Fruit fly (Drosophila melanogaster) whole organism, prepupa: Measurements from ENCODE around the gene Polr2H.
A peak's percentile ranks its signal among the peaks of the same experiment; 100 is the strongest.

Experiments
- Blimp-1 ChIP-seq: fragments of 200-800 bp; sonication (Bioruptor generic); optimal IDR thresholded peaks from 3 replicates; lab custom pipeline; 2017; ENCODE audit warnings: missing biosample characterization, missing genetic modification characterization, mild to moderate bottlenecking, moderate library complexity, missing genetic modification reagents
- CG10631 ChIP-seq: fragments of 200-800 bp; sonication (Bioruptor generic); optimal IDR thresholded peaks from 2 replicates; lab custom pipeline; 2016; ENCODE audit warnings: missing biosample characterization, missing genetic modification characterization
- CG10669 ChIP-seq: fragments of 200-800 bp; sonication (Bioruptor generic); optimal IDR thresholded peaks from 3 replicates; lab custom pipeline; 2018; ENCODE audit warnings: missing biosample characterization, mild to moderate bottlenecking, missing genetic modification characterization, moderate library complexity
- CG11902 ChIP-seq: fragments of 200-800 bp; sonication (Bioruptor generic); optimal IDR thresholded peaks from 3 replicates; lab custom pipeline; 2016; ENCODE audit warnings: missing biosample characterization, missing genetic modification characterization
- CG15336 ChIP-seq: fragments of 200-800 bp; sonication (Bioruptor generic); IDR thresholded peaks from 2 replicates; pipeline ENCODE4 v1.3.6; 2022; ENCODE audit warnings: missing biosample characterization, missing genetic modification characterization
- CG1621 ChIP-seq: fragments of 200-800 bp; sonication (Bioruptor generic); optimal IDR thresholded peaks from 3 replicates; lab custom pipeline; 2018; ENCODE audit warnings: missing biosample characterization, mild to moderate bottlenecking, missing genetic modification characterization
- CG3032 ChIP-seq: fragments of 200-800 bp; optimal IDR thresholded peaks from 2 replicates; lab custom pipeline; 2019; ENCODE audit warnings: missing biosample characterization, mild to moderate bottlenecking, missing genetic modification characterization, moderate library complexity
- CG31627 ChIP-seq: fragments of 200-800 bp; sonication (Bioruptor generic); optimal IDR thresholded peaks from 3 replicates; lab custom pipeline; 2016; ENCODE audit warnings: missing biosample characterization, missing genetic modification characterization
- CG32006 ChIP-seq: fragments of 200-800 bp; sonication (Bioruptor generic); optimal IDR thresholded peaks from 3 replicates; lab custom pipeline; 2017; ENCODE audit warnings: missing biosample characterization, mild to moderate bottlenecking, missing genetic modification characterization
- CG34406 ChIP-seq: fragments of 200-800 bp; sonication (Bioruptor generic); optimal IDR thresholded peaks from 3 replicates; lab custom pipeline; 2016; ENCODE audit warnings: missing biosample characterization, missing genetic modification characterization
- CG3919 ChIP-seq: fragments of 200-800 bp; sonication (Bioruptor generic); optimal IDR thresholded peaks from 3 replicates; lab custom pipeline; 2016; ENCODE audit warnings: missing biosample characterization, missing genetic modification characterization
- CG4318 ChIP-seq: fragments of 200-800 bp; sonication (Bioruptor generic); optimal IDR thresholded peaks from 3 replicates; lab custom pipeline; 2017; ENCODE audit warnings: missing biosample characterization, mild to moderate bottlenecking, missing genetic modification characterization
- CG6163 ChIP-seq: fragments of 200-800 bp; sonication (Bioruptor generic); IDR thresholded peaks from 3 replicates; pipeline ENCODE4 v1.3.6; 2022; ENCODE audit warnings: missing biosample characterization, missing genetic modification characterization
- CG6276 ChIP-seq: fragments of 200-800 bp; sonication (Bioruptor generic); optimal IDR thresholded peaks from 2 replicates; lab custom pipeline; 2017; ENCODE audit warnings: missing biosample characterization, mild to moderate bottlenecking, missing genetic modification characterization
- CG6808 ChIP-seq: fragments of 200-800 bp; sonication (Bioruptor generic); optimal IDR thresholded peaks from 3 replicates; lab custom pipeline; 2017; ENCODE audit warnings: missing biosample characterization, missing genetic modification characterization, mild to moderate bottlenecking, moderate library complexity, missing genetic modification reagents
- CG6854 ChIP-seq: fragments of 200-800 bp; sonication (Bioruptor generic); optimal IDR thresholded peaks from 2 replicates; lab custom pipeline; 2017; ENCODE audit warnings: missing biosample characterization, mild to moderate bottlenecking, missing genetic modification characterization
- CG7368 ChIP-seq: fragments of 200-800 bp; sonication (Bioruptor generic); optimal IDR thresholded peaks from 3 replicates; lab custom pipeline; 2016; ENCODE audit warnings: missing biosample characterization, missing genetic modification characterization
- CG8119 ChIP-seq: fragments of 200-800 bp; sonication (Bioruptor generic); IDR thresholded peaks from 3 replicates; pipeline ENCODE4 v1.3.6; 2022; ENCODE audit warnings: missing biosample characterization, missing genetic modification characterization
- CG8632 ChIP-seq: fragments of 200-800 bp; sonication (Bioruptor generic); optimal IDR thresholded peaks from 3 replicates; lab custom pipeline; 2016; ENCODE audit warnings: missing biosample characterization, missing genetic modification characterization
- CG9139 ChIP-seq: fragments of 200-800 bp; sonication (Bioruptor generic); optimal IDR thresholded peaks from 3 replicates; lab custom pipeline; 2017; ENCODE audit warnings: missing biosample characterization, mild to moderate bottlenecking, missing genetic modification characterization
- Eip75B ChIP-seq: fragments of 200-800 bp; sonication (Bioruptor generic); optimal IDR thresholded peaks from 3 replicates; lab custom pipeline; 2016; ENCODE audit warnings: missing biosample characterization, missing genetic modification characterization
- Eip78C ChIP-seq: fragments of 200-800 bp; sonication (Bioruptor generic); peaks from one replicate; lab custom pipeline; 2016; ENCODE audit warnings: missing biosample characterization, missing genetic modification characterization
- Eip93F ChIP-seq: fragments of 200-800 bp; sonication (Bioruptor generic); optimal IDR thresholded peaks from 2 replicates; lab custom pipeline; 2016; ENCODE audit warnings: missing biosample characterization, mild to moderate bottlenecking, missing genetic modification characterization
- Ets21C ChIP-seq: fragments of 200-800 bp; sonication (Bioruptor generic); optimal IDR thresholded peaks from 3 replicates; lab custom pipeline; 2016; ENCODE audit warnings: missing biosample characterization, missing genetic modification characterization
- Ets96B ChIP-seq: fragments of 200-800 bp; optimal IDR thresholded peaks from 2 replicates; lab custom pipeline; 2019; ENCODE audit warnings: missing biosample characterization, mild to moderate bottlenecking, missing genetic modification characterization, moderate library complexity
- Lpt ChIP-seq: fragments of 200-800 bp; sonication (Bioruptor generic); optimal IDR thresholded peaks from 3 replicates; lab custom pipeline; 2016; ENCODE audit warnings: missing biosample characterization, missing genetic modification characterization
- Met ChIP-seq: fragments of 200-800 bp; sonication (Bioruptor generic); optimal IDR thresholded peaks from 3 replicates; lab custom pipeline; 2016; ENCODE audit warnings: missing biosample characterization, missing genetic modification characterization
- Smox ChIP-seq: fragments of 200-800 bp; sonication (Bioruptor generic); optimal IDR thresholded peaks from 3 replicates; lab custom pipeline; 2016; ENCODE audit warnings: missing biosample characterization, missing genetic modification characterization
- Sox102F ChIP-seq: fragments of 200-800 bp; sonication (Bioruptor generic); optimal IDR thresholded peaks from 2 replicates; lab custom pipeline; 2016; ENCODE audit warnings: missing biosample characterization, mild to moderate bottlenecking, missing genetic modification characterization
- Sox14 ChIP-seq: fragments of 200-800 bp; sonication (Bioruptor generic); optimal IDR thresholded peaks from 3 replicates; lab custom pipeline; 2016; ENCODE audit warnings: missing biosample characterization, missing genetic modification characterization
- achi ChIP-seq: fragments of 200-800 bp; sonication (Bioruptor generic); optimal IDR thresholded peaks from 3 replicates; lab custom pipeline; 2016; ENCODE audit warnings: missing biosample characterization, missing genetic modification characterization
- acj6 ChIP-seq: fragments of 200-800 bp; sonication (Bioruptor generic); optimal IDR thresholded peaks from 3 replicates; lab custom pipeline; 2016; ENCODE audit warnings: missing biosample characterization, missing genetic modification characterization
- cyc ChIP-seq: fragments of 200-800 bp; sonication (Bioruptor generic); optimal IDR thresholded peaks from 3 replicates; lab custom pipeline; 2016; ENCODE audit warnings: missing biosample characterization, missing genetic modification characterization
- dsx ChIP-seq: fragments of 200-800 bp; optimal IDR thresholded peaks from 3 replicates; lab custom pipeline; 2019; ENCODE audit warnings: missing biosample characterization, mild to moderate bottlenecking, missing genetic modification characterization, moderate library complexity; ENCODE audit not compliant: poor library complexity, severe bottlenecking
- esn ChIP-seq: fragments of 200-800 bp; sonication (Bioruptor generic); optimal IDR thresholded peaks from 2 replicates; lab custom pipeline; 2016; ENCODE audit warnings: missing biosample characterization, mild to moderate bottlenecking, missing genetic modification characterization, moderate library complexity
- fd59A ChIP-seq: fragments of 200-800 bp; sonication (Bioruptor generic); optimal IDR thresholded peaks from 2 replicates; lab custom pipeline; 2017; ENCODE audit warnings: missing biosample characterization, mild to moderate bottlenecking, missing genetic modification characterization, missing genetic modification reagents
- fd85E ChIP-seq: fragments of 200-800 bp; sonication (Bioruptor generic); optimal IDR thresholded peaks from 3 replicates; lab custom pipeline; 2016; ENCODE audit warnings: missing biosample characterization, missing genetic modification characterization
- fkh ChIP-seq: fragments of 200-800 bp; sonication (Bioruptor generic); optimal IDR thresholded peaks from 3 replicates; lab custom pipeline; 2017; ENCODE audit warnings: missing biosample characterization, mild to moderate bottlenecking, missing genetic modification characterization, moderate library complexity
- pdm3 ChIP-seq: fragments of 200-800 bp; sonication (Bioruptor generic); optimal IDR thresholded peaks from 3 replicates; lab custom pipeline; 2016; ENCODE audit warnings: missing biosample characterization, missing genetic modification characterization
- salr ChIP-seq, 2 experiments: fragments of 200-800 bp; sonication (Bioruptor generic); optimal IDR thresholded peaks; 3 replicates each; lab custom pipeline; 2016 to 2018; ENCODE audit warnings: missing biosample characterization in 2 of 2, missing genetic modification characterization in 2 of 2, mild to moderate bottlenecking in 1 of 2
- spab ChIP-seq: fragments of 200-800 bp; sonication (Bioruptor generic); optimal IDR thresholded peaks from 2 replicates; lab custom pipeline; 2017; ENCODE audit warnings: missing biosample characterization, mild to moderate bottlenecking, missing genetic modification characterization, missing genetic modification reagents
- ss ChIP-seq, 2 experiments: fragments of 200-800 bp; sonication (Bioruptor generic); optimal IDR thresholded peaks; 2 replicates in 1 of 2; 3 replicates in 1 of 2; lab custom pipeline; 2017 to 2018; ENCODE audit warnings: mild to moderate bottlenecking in 2 of 2, missing biosample characterization in 2 of 2, missing genetic modification characterization in 2 of 2, moderate library complexity in 1 of 2
- svp ChIP-seq: fragments of 200-800 bp; sonication (Bioruptor generic); peaks from one replicate; lab custom pipeline; 2016; ENCODE audit warnings: missing biosample characterization, missing genetic modification characterization
- topi ChIP-seq: fragments of 200-800 bp; sonication (Bioruptor generic); optimal IDR thresholded peaks from 3 replicates; lab custom pipeline; 2016; ENCODE audit warnings: missing biosample characterization, missing genetic modification characterization

Gene Polr2H

dm6 chr3L:21715974-21716373, 12.8 kb upstream of the Polr2H start (continued):
- TF ChIP-seq CG10631 (GFP tag; lab: Kevin White, UChicago) (peak; percentile 58), svp (GFP tag; lab: Kevin White, UChicago) (no peak), Eip75B (peak; percentile 29), CG11902 (no peak), Ets21C (GFP tag; lab: Kevin White, UChicago) (no peak), CG8119 (GFP tag; lab: Robert Waterston, UW) (peak; percentile 46; the same call in 1 of the 3 replicates), Eip93F (GFP tag; lab: Kevin White, UChicago) (no peak), Blimp-1 (GFP tag; lab: Kevin White, UChicago) (no peak), CG31627 (GFP tag; lab: Kevin White, UChicago) (peak; percentile 14), spab (peak; percentile 28), CG3919 (GFP tag; lab: Kevin White, UChicago) (peak; percentile 48), achi (GFP tag; lab: Kevin White, UChicago) (no peak), dsx (GFP tag; lab: Kevin White, UChicago) (no peak), CG6854 (GFP tag; lab: Kevin White, UChicago) (no peak), salr (GFP tag; optimal IDR thresholded peaks at IDR 0.05; lab: Kevin White, UChicago) (peak in 1 of 2 experiments; percentile 68), Met (GFP tag; lab: Kevin White, UChicago) (peak; percentile 13), fkh (GFP tag; lab: Kevin White, UChicago) (no peak), CG6163 (GFP tag; lab: Robert Waterston, UW) (peak; percentile 41; the same call in 1 of the 3 replicates), CG4318 (peak; percentile 52), CG15336 (GFP tag; lab: Robert Waterston, UW) (peak; percentile 31; the same call in 1 of the 2 replicates), acj6 (GFP tag; lab: Kevin White, UChicago) (peak; percentile 38), topi (GFP tag; lab: Kevin White, UChicago) (peak; percentile 31), fd85E (GFP tag; lab: Kevin White, UChicago) (no peak)

- TF ChIP-seq CG7368: no peak
- no peak for TF ChIP-seq CG3919 (GFP tag; lab: Kevin White, UChicago)
- peak; percentile 10 for TF ChIP-seq CG1621 (tag; lab: Kevin White, UChicago)
- no peak for TF ChIP-seq CG9139
- peak; percentile 1 for TF ChIP-seq svp (GFP tag; lab: Kevin White, UChicago)
- no peak for TF ChIP-seq topi (GFP tag; lab: Kevin White, UChicago)
Measured at dm6 chr3L:21718233-21718632, 10.5 kb upstream of the Polr2H start.

DNA sequence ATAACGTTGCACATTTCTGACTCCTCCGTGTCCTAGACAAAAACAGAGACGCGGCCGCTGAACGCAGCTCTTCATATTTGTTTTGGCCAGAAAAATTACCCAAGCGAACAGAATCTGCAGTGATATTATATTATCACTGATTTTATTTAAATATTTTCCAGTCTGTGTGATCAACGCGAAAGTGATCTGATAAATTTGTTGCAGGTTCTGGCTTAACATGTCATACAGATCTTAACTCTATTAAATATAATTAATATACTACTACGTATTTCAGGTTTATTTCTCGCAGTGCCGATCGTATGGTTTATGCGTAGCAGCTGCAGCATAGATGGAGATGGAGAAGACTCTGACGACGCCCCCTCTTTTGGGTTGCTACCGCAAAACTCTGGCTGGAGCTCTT, 7.9 kb upstream of the Polr2H start:
- TF ChIP-seq achi (GFP tag; lab: Kevin White, UChicago): peak; percentile 38
- TF ChIP-seq salr (GFP tag; optimal IDR thresholded peaks at IDR 0.05; lab: Kevin White, UChicago): peak; percentile 36 to 45
- TF ChIP-seq CG10669 (GFP tag; lab: Kevin White, UChicago): peak; percentile 71
- peak; percentile 72 for TF ChIP-seq CG3032
- peak; percentile 41 for TF ChIP-seq Met (GFP tag; lab: Kevin White, UChicago)
- TF ChIP-seq CG1621 (tag; lab: Kevin White, UChicago): peak; percentile 65
- peak; percentile 63 for TF ChIP-seq dsx (GFP tag; lab: Kevin White, UChicago)
- TF ChIP-seq fd59A: peak; percentile 69
- peak; percentile 77 for TF ChIP-seq Eip78C
- no peak for TF ChIP-seq Lpt (GFP tag; lab: Kevin White, UChicago)
- TF ChIP-seq CG6276 (GFP tag; lab: Kevin White, UChicago): no peak
- peak; percentile 69 for TF ChIP-seq CG6808 (GFP tag; lab: Kevin White, UChicago)
- TF ChIP-seq ss (GFP tag; optimal IDR thresholded peaks at IDR 0.05; lab: Kevin White, UChicago): peak; percentile 5 to 35
- peak; percentile 6 for TF ChIP-seq Smox (GFP tag; lab: Kevin White, UChicago)
- TF ChIP-seq cyc (GFP tag; lab: Kevin White, UChicago): no peak
- TF ChIP-seq CG11902: no peak
- TF ChIP-seq Sox14 (GFP tag; lab: Kevin White, UChicago): peak; percentile 36
- peak; percentile 41 for TF ChIP-seq esn (GFP tag; lab: Kevin White, UChicago)
- no peak for TF ChIP-seq CG15336 (GFP tag; lab: Robert Waterston, UW)
- peak; percentile 49 for TF ChIP-seq acj6 (GFP tag; lab: Kevin White, UChicago)
- peak; percentile 77 for TF ChIP-seq Ets96B (tag; lab: Kevin White, UChicago)
- peak; percentile 39 for TF ChIP-seq Eip75B
- TF ChIP-seq CG3919 (GFP tag; lab: Kevin White, UChicago): peak; percentile 60
- peak; percentile 8 for TF ChIP-seq CG34406 (GFP tag; lab: Kevin White, UChicago)
- TF ChIP-seq svp (GFP tag; lab: Kevin White, UChicago): peak; percentile 68
- TF ChIP-seq CG8119 (GFP tag; lab: Robert Waterston, UW): no peak
- peak; percentile 23 for TF ChIP-seq pdm3 (GFP tag; lab: Kevin White, UChicago)
- no peak for TF ChIP-seq CG31627 (GFP tag; lab: Kevin White, UChicago)
- peak; percentile 25 for TF ChIP-seq CG32006 (GFP tag; lab: Kevin White, UChicago)
- TF ChIP-seq CG6163 (GFP tag; lab: Robert Waterston, UW): no peak
- peak; percentile 74 for TF ChIP-seq CG10631 (GFP tag; lab: Kevin White, UChicago)
- TF ChIP-seq CG8632 (GFP tag; lab: Kevin White, UChicago): peak; percentile 18
- TF ChIP-seq CG6854 (GFP tag; lab: Kevin White, UChicago): no peak
- TF ChIP-seq Sox102F: peak; percentile 16
